Fruit fly (Drosophila melanogaster): Measurements from ENCODE around the gene CG16825.

Gene CG16825

dm6 chr2L:13289689-13290088 is 14.9 kb upstream of the CG16825 start, which contains the start of gene CG31729 (continued):
- TF ChIP-seq unc-4 (GFP tag; IDR thresholded peaks at IDR 0.05; ENCODE audit: partially characterized antibody) (no peak), Usf (GFP tag; optimal IDR thresholded peaks at IDR 0.05) (no peak), sna (GFP tag; IDR thresholded peaks at IDR 0.05; ENCODE audit: partially characterized antibody) (no peak), CG6689 (GFP tag; IDR thresholded peaks at IDR 0.05) (no peak), CG10462 (GFP tag; optimal IDR thresholded peaks at IDR 0.05) (no peak), CG8765 (GFP tag; IDR thresholded peaks at IDR 0.05) (no peak), CG4820 (GFP tag; optimal IDR thresholded peaks at IDR 0.05) (peak; percentile 33), CG7928 (GFP tag; optimal IDR thresholded peaks at IDR 0.05) (no peak), schlank (tag; optimal IDR thresholded peaks at IDR 0.05) (no peak), stwl (tag; optimal IDR thresholded peaks at IDR 0.05) (peak; percentile 59), CG13894 (tag; optimal IDR thresholded peaks at IDR 0.05) (no peak), trem (tag; optimal IDR thresholded peaks at IDR 0.05) (peak; percentile 30), Nf-YB (GFP tag; optimal IDR thresholded peaks at IDR 0.05) (no peak), hbn (GFP tag; IDR thresholded peaks at IDR 0.05; ENCODE audit: partially characterized antibody) (no peak), eve (GFP tag; optimal IDR thresholded peaks at IDR 0.05) (no peak), Fer2 (tag; optimal IDR thresholded peaks at IDR 0.05) (peak; percentile 4), E2f2 (GFP tag; IDR thresholded peaks at IDR 0.05) (peak; percentile 91), CG7357 (GFP tag; IDR thresholded peaks at IDR 0.05) (no peak), Med (GFP tag) (peak; percentile 79), dm (GFP tag; optimal IDR thresholded peaks at IDR 0.05) (no peak), Spps (tag; optimal IDR thresholded peaks at IDR 0.05) (no peak), dati (GFP tag; IDR thresholded peaks at IDR 0.05) (no peak), CG12299 (tag; optimal IDR thresholded peaks at IDR 0.05) (no peak), HLH3B (GFP tag; IDR thresholded peaks at IDR 0.05) (no peak)

DNA sequence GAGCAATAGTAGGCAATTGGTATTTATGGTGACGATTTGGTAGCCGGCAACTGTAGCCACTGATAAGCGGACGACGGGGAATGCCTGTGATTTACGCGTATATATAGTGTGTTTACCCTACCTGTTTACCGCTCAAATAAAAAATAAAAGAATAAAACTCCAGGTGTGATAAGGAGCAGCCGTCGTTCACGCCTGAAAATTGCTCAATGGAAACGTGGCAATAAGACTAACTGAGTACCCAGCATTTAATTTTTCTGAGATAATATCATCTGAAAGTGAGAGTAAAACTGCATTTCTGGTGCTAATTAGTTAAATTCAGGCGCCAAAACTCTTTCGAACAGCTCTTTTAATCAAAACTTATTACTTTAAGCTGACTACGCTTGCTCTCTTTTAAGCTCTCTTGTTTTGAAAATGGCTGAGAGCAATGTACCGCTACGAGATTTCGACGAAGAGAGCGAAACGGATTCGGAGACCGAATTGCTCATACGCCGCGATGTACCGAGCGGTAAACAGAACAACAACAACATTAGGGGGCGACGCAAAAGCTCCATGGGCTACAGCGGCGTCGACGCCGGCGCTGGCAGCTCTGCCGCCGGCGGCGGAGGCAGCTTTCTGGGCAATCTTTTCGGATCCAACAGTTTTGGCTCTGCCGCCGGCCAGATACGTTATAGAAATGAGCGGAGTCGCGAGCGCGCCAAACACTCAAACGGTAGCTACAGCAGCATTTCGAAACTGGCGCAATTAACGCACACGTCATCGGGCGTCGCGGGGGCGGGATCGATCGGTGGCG is 14.1 kb upstream of the CG16825 start:
- TF ChIP-seq al (GFP tag; IDR thresholded peaks at IDR 0.05) = peak; percentile 19; the same call in 1 of the 2 replicates
- peak; percentile 29 for TF ChIP-seq lbe (GFP tag; optimal IDR thresholded peaks at IDR 0.05)
- no peak for TF ChIP-seq tx (GFP tag; optimal IDR thresholded peaks at IDR 0.05)
- peak; percentile 26 for TF ChIP-seq cwo (GFP tag; optimal IDR thresholded peaks at IDR 0.05)
- no peak for TF ChIP-seq Gug (GFP tag; IDR thresholded peaks at IDR 0.05)
- TF ChIP-seq NFAT (GFP tag; IDR thresholded peaks at IDR 0.05) = 0 out of 2 replicates have a peak, but pooled peaks have one; percentile 29
- TF ChIP-seq CG9215 (GFP tag; IDR thresholded peaks at IDR 0.05) = no peak
- TF ChIP-seq jumu (GFP tag; optimal IDR thresholded peaks at IDR 0.05) = no peak
- no peak; the same call in 2 of the 3 replicates for TF ChIP-seq zfh1 (GFP tag; IDR thresholded peaks at IDR 0.05)
- TF ChIP-seq cas (GFP tag; IDR thresholded peaks at IDR 0.05) = no peak
- TF ChIP-seq gsb (GFP tag; IDR thresholded peaks at IDR 0.05) = peak; percentile 63
- TF ChIP-seq her (GFP tag; optimal IDR thresholded peaks at IDR 0.05) = peak; percentile 54
- TF ChIP-seq CG3838 (GFP tag; optimal IDR thresholded peaks at IDR 0.05) = no peak
- no peak for TF ChIP-seq Myb (GFP tag; optimal IDR thresholded peaks at IDR 0.05)
- TF ChIP-seq CG15269 (tag; optimal IDR thresholded peaks at IDR 0.05) = peak; percentile 85
- no peak for TF ChIP-seq eve (GFP tag; optimal IDR thresholded peaks at IDR 0.05)
- peak; percentile 29; the same call in 1 of the 2 replicates for TF ChIP-seq inv (GFP tag; IDR thresholded peaks at IDR 0.05; ENCODE audit: partially characterized antibody)
- TF ChIP-seq gsb-n (tag; optimal IDR thresholded peaks at IDR 0.05) = peak; percentile 62
- peak; percentile 76 for TF ChIP-seq Sox100B (GFP tag; optimal IDR thresholded peaks at IDR 0.05)
- TF ChIP-seq Ravus (GFP tag; IDR thresholded peaks at IDR 0.05) = no peak; the same call in 1 of the 2 replicates
- peak; percentile 82 for TF ChIP-seq CG1233 (GFP tag; optimal IDR thresholded peaks at IDR 0.05)
- TF ChIP-seq zen (tag; optimal IDR thresholded peaks at IDR 0.05) = no peak
- TF ChIP-seq gcm2 (GFP tag; optimal IDR thresholded peaks at IDR 0.05) = no peak
- peak; percentile 87 for TF ChIP-seq Fer1 (GFP tag; optimal IDR thresholded peaks at IDR 0.05)
- peak; percentile 95 for TF ChIP-seq Vsx1 (GFP tag; optimal IDR thresholded peaks at IDR 0.05)
- peak; percentile 92 for TF ChIP-seq MTF-1 (GFP tag; optimal IDR thresholded peaks at IDR 0.05; ENCODE audit: borderline replicate concordance)
- no peak for TF ChIP-seq Stat92E (GFP tag; optimal IDR thresholded peaks at IDR 0.05)
